Worm (Caenorhabditis elegans) whole organism, L1 larva: ENCODE results near the gene efk-1.

Experiments
- C34B4.2 ChIP-seq: sonication (generic microtip); optimal IDR thresholded peaks from 2 replicates; lab custom pipeline; 2017; ENCODE audit warnings: mild to moderate bottlenecking, missing genetic modification characterization, missing compliant biosample characterization
- aly-2 ChIP-seq: fragments of 150-350 bp; optimal IDR thresholded peaks from 2 replicates; lab custom pipeline; 2014; ENCODE audit warnings: missing biosample characterization, missing genetic modification characterization
- ama-1 ChIP-seq: fragments of 150-350 bp; optimal IDR thresholded peaks from 2 replicates; lab custom pipeline; 2014
- blmp-1 ChIP-seq: fragments of 150-350 bp; optimal IDR thresholded peaks from 2 replicates; lab custom pipeline; 2014; ENCODE audit warnings: missing biosample characterization, missing genetic modification characterization
- ceh-8 ChIP-seq: fragments of 200-800 bp; sonication (Bioruptor generic); optimal IDR thresholded peaks from 2 replicates; lab custom pipeline; 2018; ENCODE audit warnings: mild to moderate bottlenecking, missing genetic modification characterization, moderate library complexity, missing compliant biosample characterization
- ceh-82 ChIP-seq, 3 experiments: fragments of 150-350 bp in 1 of 3; sonication (generic microtip) in 2 of 3; optimal IDR thresholded peaks; 2 replicates each; lab custom pipeline; 2014 to 2017; ENCODE audit warnings: missing biosample characterization in 3 of 3, missing genetic modification characterization in 3 of 3
- ceh-90 ChIP-seq: sonication (generic microtip); optimal IDR thresholded peaks from 2 replicates; lab custom pipeline; 2016; ENCODE audit warnings: missing genetic modification characterization, missing compliant biosample characterization
- elt-3 ChIP-seq, 6 experiments: fragments of 150-350 bp in 1 of 6; sonication (generic microtip); optimal IDR thresholded peaks; 2 replicates each; lab custom pipeline; 2017 to 2018; ENCODE audit warnings: missing biosample characterization in 6 of 6, missing genetic modification characterization in 6 of 6, inconsistent platforms in 1 of 6
- ets-5 ChIP-seq: fragments of 200-800 bp; sonication (Bioruptor generic); IDR thresholded peaks from 2 replicates; pipeline ENCODE4 v1.3.6; 2022; ENCODE audit warnings: missing genetic modification characterization, missing compliant biosample characterization
- fkh-10 ChIP-seq: sonication (generic microtip); optimal IDR thresholded peaks from 2 replicates; lab custom pipeline; 2017; ENCODE audit warnings: missing biosample characterization, missing genetic modification reagents, missing genetic modification characterization
- fkh-4 ChIP-seq: sonication (generic microtip); optimal IDR thresholded peaks from 2 replicates; lab custom pipeline; 2016; ENCODE audit warnings: missing compliant biosample characterization, missing genetic modification characterization, borderline replicate concordance
- fkh-8 ChIP-seq: sonication (generic microtip); optimal IDR thresholded peaks from 2 replicates; lab custom pipeline; 2016; ENCODE audit warnings: mild to moderate bottlenecking, missing genetic modification characterization, missing compliant biosample characterization
- fos-1 ChIP-seq: fragments of 150-350 bp; optimal IDR thresholded peaks from 2 replicates; lab custom pipeline; 2014; ENCODE audit warnings: missing biosample characterization, missing genetic modification characterization
- hpl-2 ChIP-seq: fragments of 150-350 bp; optimal IDR thresholded peaks from 2 replicates; lab custom pipeline; 2014; ENCODE audit warnings: missing biosample characterization, missing genetic modification reagents, missing genetic modification characterization
- irx-1 ChIP-seq: sonication (generic microtip); optimal IDR thresholded peaks from 2 replicates; lab custom pipeline; 2016; ENCODE audit warnings: missing genetic modification characterization, missing compliant biosample characterization
- jun-1 ChIP-seq: fragments of 150-350 bp; optimal IDR thresholded peaks from 2 replicates; lab custom pipeline; 2014; ENCODE audit warnings: missing biosample characterization, missing genetic modification reagents, missing genetic modification characterization
- lin-14 ChIP-seq: fragments of 200-800 bp; sonication (Bioruptor generic); optimal IDR thresholded peaks from 2 replicates; lab custom pipeline; 2018; ENCODE audit warnings: mild to moderate bottlenecking, missing genetic modification characterization, moderate library complexity, missing compliant biosample characterization
- lin-15B ChIP-seq: fragments of 150-350 bp; sonication (generic microtip); optimal IDR thresholded peaks from 3 replicates; lab custom pipeline; 2014; ENCODE audit warnings: missing biosample characterization, missing genetic modification characterization
- lin-39 ChIP-seq: fragments of 150-350 bp; optimal IDR thresholded peaks from 2 replicates; lab custom pipeline; 2014; ENCODE audit warnings: missing biosample characterization, missing genetic modification reagents, missing genetic modification characterization
- lsy-2 ChIP-seq, 2 experiments: fragments of 150-350 bp; optimal IDR thresholded peaks; 2 replicates each; lab custom pipeline; 2014; ENCODE audit warnings: missing biosample characterization in 2 of 2, missing genetic modification characterization in 2 of 2
- mab-9 ChIP-seq: fragments of 200-800 bp; sonication (Bioruptor generic); IDR thresholded peaks from 2 replicates; pipeline ENCODE4 v1.3.6; 2022; ENCODE audit warnings: missing genetic modification reagents, missing genetic modification characterization, missing compliant biosample characterization
- mdl-1 ChIP-seq, 2 experiments: fragments of 150-350 bp; optimal IDR thresholded peaks; 2 replicates each; lab custom pipeline; 2014 to 2017; ENCODE audit warnings: missing biosample characterization in 2 of 2, missing genetic modification characterization in 2 of 2, inconsistent platforms in 1 of 2
- nhr-12 ChIP-seq: sonication (generic microtip); optimal IDR thresholded peaks from 2 replicates; lab custom pipeline; 2017; ENCODE audit warnings: missing biosample characterization, missing genetic modification characterization
- nhr-237 ChIP-seq: fragments of 150-350 bp; optimal IDR thresholded peaks from 2 replicates; lab custom pipeline; 2014; ENCODE audit warnings: missing biosample characterization, missing genetic modification characterization
- nhr-47 ChIP-seq: sonication (generic microtip); optimal IDR thresholded peaks from 2 replicates; lab custom pipeline; 2016; ENCODE audit warnings: mild to moderate bottlenecking, missing genetic modification characterization, moderate library complexity, missing compliant biosample characterization
- nhr-76 ChIP-seq: sonication (generic microtip); optimal IDR thresholded peaks from 2 replicates; lab custom pipeline; 2017; ENCODE audit warnings: missing biosample characterization, missing genetic modification characterization
- nhr-84 ChIP-seq: sonication (generic microtip); optimal IDR thresholded peaks from 2 replicates; lab custom pipeline; 2017; ENCODE audit warnings: missing biosample characterization, missing genetic modification characterization
- nhr-85 ChIP-seq: sonication (generic microtip); peaks from one replicate; lab custom pipeline; 2016; ENCODE audit warnings: missing genetic modification characterization, inconsistent platforms, missing compliant biosample characterization
- nhr-90 ChIP-seq: sonication (generic microtip); optimal IDR thresholded peaks from 2 replicates; lab custom pipeline; 2016; ENCODE audit warnings: mild to moderate bottlenecking, missing genetic modification characterization, missing compliant biosample characterization; ENCODE audit not compliant: poor library complexity
- pax-3 ChIP-seq: fragments of 200-800 bp; sonication (Bioruptor generic); optimal IDR thresholded peaks from 2 replicates; lab custom pipeline; 2018; ENCODE audit warnings: mild to moderate bottlenecking, missing genetic modification characterization, moderate library complexity, missing compliant biosample characterization
- rnt-1 ChIP-seq: sonication (generic microtip); optimal IDR thresholded peaks from 2 replicates; lab custom pipeline; 2016; ENCODE audit warnings: mild to moderate bottlenecking, missing genetic modification characterization, moderate library complexity, missing compliant biosample characterization
- snpc-4 ChIP-seq: fragments of 150-350 bp; optimal IDR thresholded peaks from 2 replicates; lab custom pipeline; 2014; ENCODE audit warnings: missing biosample characterization, missing genetic modification characterization
- sox-4 ChIP-seq: sonication (generic microtip); optimal IDR thresholded peaks from 2 replicates; lab custom pipeline; 2016; ENCODE audit warnings: missing genetic modification characterization, missing compliant biosample characterization
- sptf-1 ChIP-seq: fragments of 150-350 bp; optimal IDR thresholded peaks from 2 replicates; lab custom pipeline; 2014; ENCODE audit warnings: missing biosample characterization, missing genetic modification characterization
- sup-37 ChIP-seq: fragments of 200-800 bp; sonication (Bioruptor generic); optimal IDR thresholded peaks from 2 replicates; lab custom pipeline; 2018; ENCODE audit warnings: mild to moderate bottlenecking, missing genetic modification characterization, missing compliant biosample characterization
- unc-130 ChIP-seq: fragments of 150-350 bp; optimal IDR thresholded peaks from 2 replicates; lab custom pipeline; 2017; ENCODE audit warnings: missing biosample characterization, missing genetic modification characterization, inconsistent platforms
- vab-15 ChIP-seq: sonication (generic microtip); optimal IDR thresholded peaks from 2 replicates; lab custom pipeline; 2017; ENCODE audit warnings: missing genotype, mild to moderate bottlenecking, missing genetic modification characterization, missing compliant biosample characterization
- zag-1 ChIP-seq: fragments of 150-350 bp; optimal IDR thresholded peaks from 2 replicates; lab custom pipeline; 2014; ENCODE audit warnings: missing biosample characterization, missing genetic modification characterization
- ztf-4 ChIP-seq: fragments of 150-350 bp; optimal IDR thresholded peaks from 2 replicates; lab custom pipeline; 2014; ENCODE audit warnings: missing biosample characterization, missing genetic modification characterization

The efk-1 gene

DNA sequence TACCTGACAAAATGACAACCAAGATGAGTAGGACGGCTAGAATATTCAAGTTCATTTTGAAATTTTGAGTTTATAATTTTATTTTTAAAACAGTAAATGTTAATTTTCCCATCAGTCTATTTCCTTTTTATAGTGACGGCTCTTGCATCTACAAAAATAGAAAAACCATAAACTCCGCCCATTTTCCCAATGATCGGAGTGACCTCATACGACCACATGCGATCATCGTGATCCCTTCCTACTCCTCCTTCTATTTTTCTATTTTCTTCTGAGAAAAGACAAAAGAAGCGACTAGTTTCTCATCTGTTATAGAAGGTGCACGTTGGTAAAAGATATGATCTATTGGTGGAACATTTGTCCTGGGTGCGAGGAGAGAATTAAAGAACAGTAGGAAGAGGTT, 47.1 kb upstream of the efk-1 start, which contains the start of gene C23G10.11:
Gene C23G10.11 (minus strand): TSS at position 101 of the 400 bp plus-strand sequence.
- TF ChIP-seq elt-3 (tag; optimal IDR thresholded peaks at IDR 0.05; lab: Kevin White, UChicago) (peak in 1 of 6 experiments; percentile 25), nhr-85 (no peak), lsy-2 (tag; optimal IDR thresholded peaks at IDR 0.05; lab: Kevin White, UChicago) (peak in 1 of 2 experiments; percentile 12), ztf-4 (no peak), nhr-47 (no peak), nhr-84 (tag; lab: Kevin White, UChicago) (no peak), zag-1 (tag; lab: Kevin White, UChicago) (no peak), aly-2 (tag; lab: Kevin White, UChicago) (no peak), sup-37 (GFP tag; lab: Kevin White, UChicago) (no peak), rnt-1 (tag; lab: Kevin White, UChicago) (no peak), mdl-1 (tag; optimal IDR thresholded peaks at IDR 0.05; lab: Kevin White, UChicago) (peak in 1 of 2 experiments; percentile 16), fkh-8 (no peak), lin-39 (tag; lab: Kevin White, UChicago) (no peak), blmp-1 (tag; lab: Kevin White, UChicago) (peak; percentile 57)

DNA sequence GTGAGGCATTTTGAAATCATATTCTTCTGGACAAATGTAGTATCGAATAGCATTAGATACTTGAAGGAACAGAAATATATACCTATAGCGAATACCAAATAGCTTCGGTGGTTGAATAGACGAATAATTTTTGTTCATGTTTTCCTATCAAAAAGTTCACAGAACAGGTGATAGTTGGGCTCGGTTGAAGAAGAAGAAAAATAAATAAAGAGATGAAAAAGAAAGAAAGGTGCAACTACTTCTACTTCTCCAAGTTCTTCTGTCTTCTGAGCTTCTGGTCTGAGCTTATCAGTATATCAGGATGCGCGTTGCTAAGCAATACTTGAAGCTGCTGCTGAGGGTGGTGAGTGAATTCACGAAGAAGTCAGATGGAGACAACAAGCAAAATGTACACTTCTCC, 45.6 kb upstream of the efk-1 start, which contains the start of gene C23G10.10:
Gene C23G10.10 (minus strand): TSS at position 101 of the 400 bp plus-strand sequence.
- TF ChIP-seq mab-9 (no peak), fkh-8 (peak; percentile 34)

DNA sequence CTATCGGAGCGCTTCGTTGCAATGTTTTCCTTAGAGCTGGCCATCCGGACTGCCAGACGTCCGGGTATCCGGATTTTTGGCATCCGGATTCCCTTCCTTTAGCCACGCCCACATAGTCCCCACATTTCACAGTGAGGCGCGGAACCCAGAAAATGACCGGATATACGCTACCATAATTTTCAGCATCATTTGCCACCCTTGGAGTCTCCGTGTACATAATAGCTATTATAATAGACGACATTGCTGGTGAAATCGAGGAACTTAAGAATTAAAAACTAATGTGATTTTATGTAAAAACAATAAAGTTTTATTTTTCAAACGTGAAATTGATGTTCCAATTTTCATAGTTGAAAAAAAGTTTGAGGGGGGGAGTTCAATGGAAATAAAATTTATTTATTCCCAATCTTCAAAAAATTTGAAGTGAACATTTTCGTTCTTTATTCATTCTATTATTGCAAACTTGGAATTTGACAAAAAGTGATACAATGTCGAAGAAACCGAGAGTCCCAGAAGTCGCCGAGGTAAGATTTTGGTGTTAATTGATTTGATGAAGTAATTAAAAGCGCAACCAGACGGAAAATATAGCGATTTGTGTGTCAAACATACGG, 42.0 kb upstream of the efk-1 start:
- peak; percentile 46 for TF ChIP-seq snpc-4
- TF ChIP-seq lin-15B (tag; lab: Kevin White, UChicago), result no peak

DNA sequence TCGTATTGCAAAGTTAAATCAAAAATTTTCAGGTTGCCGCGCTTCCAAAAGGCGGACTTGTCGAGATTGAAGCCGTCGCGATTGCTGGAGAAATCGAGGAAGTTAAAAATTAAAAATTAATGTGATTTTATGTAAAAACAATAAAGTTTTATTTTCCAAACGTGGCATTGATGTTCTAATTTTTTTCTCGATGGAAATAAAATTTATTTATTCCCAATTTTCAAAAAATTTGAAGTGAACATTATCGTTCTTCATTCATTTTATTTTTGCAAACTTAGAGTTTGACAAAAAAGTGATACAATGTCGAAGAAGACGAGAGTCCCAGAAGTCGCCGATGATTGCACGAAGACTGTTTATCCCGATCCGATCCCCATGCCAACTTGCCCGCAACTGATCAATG, 40.6 kb upstream of the efk-1 start, which contains the start of gene C23G10.1:
Gene C23G10.1 (plus strand): TSS at position 301 of the 400 bp plus-strand sequence.
- no peak for TF ChIP-seq fkh-4
- no peak for TF ChIP-seq fkh-10 (GFP tag; lab: Kevin White, UChicago)
- no peak for TF ChIP-seq pax-3 (tag; lab: Kevin White, UChicago)
- no peak for TF ChIP-seq nhr-237 (tag; lab: Kevin White, UChicago)
- TF ChIP-seq jun-1 (tag; lab: Kevin White, UChicago), result no peak
- TF ChIP-seq fos-1, result no peak
- TF ChIP-seq irx-1 (tag; lab: Kevin White, UChicago), result no peak
- TF ChIP-seq nhr-12 (tag; lab: Kevin White, UChicago), result no peak
- TF ChIP-seq vab-15 (tag; lab: Kevin White, UChicago), result no peak
- no peak for TF ChIP-seq sox-4
- TF ChIP-seq unc-130, result no peak
- TF ChIP-seq lsy-2 (tag; optimal IDR thresholded peaks at IDR 0.05; lab: Kevin White, UChicago), result no peak
- no peak for TF ChIP-seq lin-14 (GFP tag; lab: Kevin White, UChicago)
- TF ChIP-seq ets-5 (GFP tag; lab: Robert Waterston, UW), result no peak
- no peak for TF ChIP-seq ceh-90 (tag; lab: Kevin White, UChicago)
- TF ChIP-seq nhr-84 (tag; lab: Kevin White, UChicago), result no peak
- TF ChIP-seq sptf-1 (tag; lab: Kevin White, UChicago), result no peak
- no peak for TF ChIP-seq nhr-76 (tag; lab: Kevin White, UChicago)
- TF ChIP-seq nhr-85, result no peak

DNA sequence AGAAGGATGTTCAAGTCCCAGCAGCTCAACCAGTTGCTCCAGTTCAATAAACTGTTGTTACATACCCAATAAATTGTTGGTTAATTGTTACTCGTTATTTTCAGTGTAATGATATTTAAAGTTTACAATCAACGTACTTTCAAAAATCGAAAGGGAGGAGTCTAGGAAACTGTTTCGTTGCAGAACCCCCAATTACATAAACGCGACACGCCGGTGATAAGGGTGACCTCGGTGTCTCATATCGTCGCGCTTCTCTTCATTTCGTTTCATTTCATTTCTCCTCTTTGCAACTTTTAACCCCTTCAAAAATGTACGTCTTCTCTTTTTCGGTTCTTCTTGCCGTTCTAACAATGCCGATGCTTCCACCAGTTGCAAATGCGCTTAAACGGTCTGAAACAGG, 39.5 kb upstream of the efk-1 start, which contains the start of gene C23G10.2:
Gene C23G10.2 (plus strand): TSS at position 184 of the 400 bp plus-strand sequence.
- TF ChIP-seq pax-3 (tag; lab: Kevin White, UChicago) (no peak), ama-1 (lab: Kevin White, UChicago) (no peak), lsy-2 (tag; optimal IDR thresholded peaks at IDR 0.05; lab: Kevin White, UChicago) (peak in 1 of 2 experiments; percentile 36), C34B4.2 (tag; lab: Kevin White, UChicago) (no peak), ceh-8 (GFP tag; lab: Kevin White, UChicago) (no peak), elt-3 (tag; optimal IDR thresholded peaks at IDR 0.05; lab: Kevin White, UChicago) (peak in 1 of 6 experiments; percentile 58), ceh-82 (tag; optimal IDR thresholded peaks at IDR 0.05; lab: Kevin White, UChicago) (no peak), hpl-2 (GFP tag; lab: Kevin White, UChicago) (no peak), lin-15B (tag; lab: Kevin White, UChicago) (no peak), blmp-1 (tag; lab: Kevin White, UChicago) (peak; percentile 14), nhr-90 (tag; lab: Kevin White, UChicago) (no peak)
